Fruit fly (Drosophila melanogaster) whole organism, embryonic: Measurements from ENCODE around the gene nAChRalpha6.

ENCODE experiments used
- Adf1 ChIP-seq: fragments of 200-800 bp; sonication (Bioruptor generic); IDR thresholded peaks from 2 replicates; pipeline ENCODE4 v1.3.6; 2022; ENCODE audit warnings: missing biosample characterization, missing genetic modification characterization
- Bgb ChIP-seq: fragments of 200-800 bp; sonication (Bioruptor generic); IDR thresholded peaks from 2 replicates; pipeline ENCODE4 v1.3.6; 2022; ENCODE audit warnings: missing biosample characterization, missing genetic modification characterization; ENCODE audit not compliant: partially characterized antibody
- CG11247 ChIP-seq: fragments of 200-800 bp; sonication (Bioruptor generic); IDR thresholded peaks from 2 replicates; pipeline ENCODE4 v1.3.6; 2022; ENCODE audit warnings: missing biosample characterization, missing genetic modification characterization
- CG11456 ChIP-seq: fragments of 200-800 bp; sonication (Bioruptor generic); IDR thresholded peaks from 3 replicates; pipeline ENCODE4 v1.3.6; 2022; ENCODE audit warnings: missing biosample characterization, missing genetic modification characterization
- CG11560 ChIP-seq: fragments of 200-800 bp; sonication (Bioruptor generic); IDR thresholded peaks from 3 replicates; pipeline ENCODE4 v1.3.6; 2022; ENCODE audit warnings: missing biosample characterization, missing genetic modification characterization
- CG12299 ChIP-seq: fragments of 200-800 bp; sonication (Bioruptor generic); optimal IDR thresholded peaks from 2 replicates; lab custom pipeline; 2018; ENCODE audit warnings: missing biosample characterization, mild to moderate bottlenecking, missing genetic modification characterization
- CG14441 ChIP-seq: fragments of 200-800 bp; sonication (Bioruptor generic); IDR thresholded peaks from 2 replicates; pipeline ENCODE4 v1.3.6; 2022; ENCODE audit warnings: missing biosample characterization, missing genetic modification characterization
- CG16863 ChIP-seq: fragments of 200-800 bp; sonication (Bioruptor generic); optimal IDR thresholded peaks from 3 replicates; lab custom pipeline; 2016; ENCODE audit warnings: missing biosample characterization, missing genetic modification characterization
- CG1792 ChIP-seq: fragments of 200-800 bp; sonication (Bioruptor generic); optimal IDR thresholded peaks from 2 replicates; lab custom pipeline; 2016; ENCODE audit warnings: missing biosample characterization, missing genetic modification characterization
- CG18619 ChIP-seq: fragments of 200-800 bp; sonication (Bioruptor generic); optimal IDR thresholded peaks from 3 replicates; lab custom pipeline; 2017; ENCODE audit warnings: missing biosample characterization, mild to moderate bottlenecking, missing genetic modification characterization
- CG31224 ChIP-seq: fragments of 200-800 bp; sonication (Bioruptor generic); IDR thresholded peaks from 2 replicates; pipeline ENCODE4 v1.3.6; 2022; ENCODE audit warnings: missing biosample characterization, missing genetic modification characterization
- CG4328 ChIP-seq: fragments of 200-800 bp; sonication (Bioruptor generic); optimal IDR thresholded peaks from 3 replicates; lab custom pipeline; 2017; ENCODE audit warnings: missing biosample characterization, missing genetic modification reagents, missing genetic modification characterization
- CG6791 ChIP-seq: fragments of 200-800 bp; sonication (Bioruptor generic); IDR thresholded peaks from 3 replicates; pipeline ENCODE4 v1.3.6; 2022; ENCODE audit warnings: missing biosample characterization, missing genetic modification characterization; ENCODE audit not compliant: partially characterized antibody
- CG7928 ChIP-seq: fragments of 200-800 bp; sonication (Bioruptor generic); optimal IDR thresholded peaks from 2 replicates; lab custom pipeline; 2017; ENCODE audit warnings: missing biosample characterization, mild to moderate bottlenecking, missing genetic modification characterization
- Deaf1 ChIP-seq: fragments of 200-800 bp; optimal IDR thresholded peaks from 3 replicates; lab custom pipeline; 2019; ENCODE audit warnings: missing biosample characterization, mild to moderate bottlenecking, missing genetic modification characterization, moderate library complexity
- Dref ChIP-seq: fragments of 200-800 bp; sonication (Bioruptor generic); IDR thresholded peaks from 2 replicates; pipeline ENCODE4 v1.3.6; 2022; ENCODE audit warnings: missing biosample characterization, missing genetic modification characterization
- ERR ChIP-seq: fragments of 200-800 bp; sonication (Bioruptor generic); optimal IDR thresholded peaks from 2 replicates; lab custom pipeline; 2016; ENCODE audit warnings: missing biosample characterization, missing genetic modification characterization
- Ets65A ChIP-seq: fragments of 200-800 bp; sonication (Bioruptor generic); peaks from one replicate; lab custom pipeline; 2016; ENCODE audit warnings: missing biosample characterization, missing genetic modification characterization
- Hey ChIP-seq: fragments of 200-800 bp; sonication (Bioruptor generic); optimal IDR thresholded peaks from 3 replicates; lab custom pipeline; 2018; ENCODE audit warnings: missing biosample characterization, mild to moderate bottlenecking, missing genetic modification characterization
- Opbp ChIP-seq: fragments of 200-800 bp; sonication (Bioruptor generic); IDR thresholded peaks from 3 replicates; pipeline ENCODE4 v1.3.6; 2022; ENCODE audit warnings: missing biosample characterization, missing genetic modification characterization; ENCODE audit not compliant: partially characterized antibody
- Pdp1 ChIP-seq, 2 experiments: fragments of 200-800 bp; sonication (Bioruptor generic); optimal IDR thresholded peaks; 3 replicates each; lab custom pipeline; 2016; ENCODE audit warnings: missing biosample characterization in 2 of 2, missing genetic modification characterization in 2 of 2, mild to moderate bottlenecking in 1 of 2, moderate library complexity in 1 of 2
- Rfx ChIP-seq: fragments of 200-800 bp; sonication (Bioruptor generic); IDR thresholded peaks from 2 replicates; pipeline ENCODE4 v1.3.6; 2022; ENCODE audit warnings: missing biosample characterization, missing genetic modification characterization
- abd-A ChIP-seq: fragments of 200-800 bp; sonication (Bioruptor generic); optimal IDR thresholded peaks from 3 replicates; lab custom pipeline; 2019; ENCODE audit warnings: missing biosample characterization, mild to moderate bottlenecking, missing genetic modification characterization, moderate library complexity
- ac ChIP-seq: fragments of 200-800 bp; sonication (Bioruptor generic); optimal IDR thresholded peaks from 3 replicates; lab custom pipeline; 2017; ENCODE audit warnings: missing biosample characterization, mild to moderate bottlenecking, missing genetic modification characterization
- chinmo ChIP-seq: fragments of 200-800 bp; sonication (Bioruptor generic); IDR thresholded peaks from 4 replicates; pipeline ENCODE4 v1.3.6; 2022; ENCODE audit warnings: missing biosample characterization, missing genetic modification characterization; ENCODE audit not compliant: partially characterized antibody
- jing ChIP-seq: fragments of 200-800 bp; sonication (Bioruptor generic); optimal IDR thresholded peaks from 2 replicates; lab custom pipeline; 2018; ENCODE audit warnings: missing biosample characterization, mild to moderate bottlenecking, missing genetic modification characterization
- lbe ChIP-seq: fragments of 200-800 bp; sonication (Bioruptor generic); optimal IDR thresholded peaks from 2 replicates; lab custom pipeline; 2016; ENCODE audit warnings: missing biosample characterization, mild to moderate bottlenecking, missing genetic modification characterization
- lmd ChIP-seq: fragments of 200-800 bp; sonication (Bioruptor generic); IDR thresholded peaks from 2 replicates; pipeline ENCODE4 v1.3.6; 2022; ENCODE audit warnings: missing biosample characterization, missing genetic modification characterization
- nau ChIP-seq: fragments of 200-800 bp; sonication (Bioruptor generic); optimal IDR thresholded peaks from 3 replicates; lab custom pipeline; 2017; ENCODE audit warnings: missing biosample characterization, mild to moderate bottlenecking, missing genetic modification characterization, missing genetic modification reagents
- nmo ChIP-seq: fragments of 200-800 bp; sonication (Bioruptor generic); optimal IDR thresholded peaks from 2 replicates; lab custom pipeline; 2018; ENCODE audit warnings: missing biosample characterization, mild to moderate bottlenecking, missing genetic modification characterization, moderate library complexity
- pan ChIP-seq, 4 experiments: fragments of >200 bp in 3 of 4; fragments of 200-800 bp in 1 of 4; sonication (Bioruptor generic) in 1 of 4; optimal IDR thresholded peaks in 3 of 4; IDR thresholded peaks in 1 of 4; 2 replicates each; pipeline versions ENCODE4 v1.3.6 to Lab custom; 2017 to 2022; ENCODE audit warnings: missing biosample characterization in 2 of 4, missing genetic modification characterization in 2 of 4, mixed read lengths in 1 of 4
- sc ChIP-seq, 3 experiments: fragments of >200 bp in 2 of 3; fragments of 200-800 bp in 1 of 3; sonication (Bioruptor generic) in 1 of 3; optimal IDR thresholded peaks; 2 replicates in 2 of 3; 3 replicates in 1 of 3; lab custom pipeline; 2017; ENCODE audit warnings: mild to moderate bottlenecking in 1 of 3, missing biosample characterization in 1 of 3, missing genetic modification characterization in 1 of 3, missing genetic modification reagents in 1 of 3
- shn ChIP-seq: fragments of 200-800 bp; sonication (Bioruptor generic); optimal IDR thresholded peaks from 3 replicates; lab custom pipeline; 2016; ENCODE audit warnings: missing biosample characterization, missing genetic modification characterization
- stwl ChIP-seq: fragments of 200-800 bp; sonication (Bioruptor generic); optimal IDR thresholded peaks from 3 replicates; lab custom pipeline; 2018; ENCODE audit warnings: missing biosample characterization, mild to moderate bottlenecking, missing genetic modification characterization, moderate library complexity
- toy ChIP-seq: fragments of 200-800 bp; sonication (Bioruptor generic); IDR thresholded peaks from 2 replicates; pipeline ENCODE4 v1.3.6; 2022; ENCODE audit warnings: missing biosample characterization, missing genetic modification characterization
- z ChIP-seq: fragments of 200-800 bp; sonication (Bioruptor generic); IDR thresholded peaks from 3 replicates; pipeline ENCODE4 v1.3.6; 2022; ENCODE audit warnings: missing biosample characterization, missing genetic modification characterization

nAChRalpha6 gene

DNA sequence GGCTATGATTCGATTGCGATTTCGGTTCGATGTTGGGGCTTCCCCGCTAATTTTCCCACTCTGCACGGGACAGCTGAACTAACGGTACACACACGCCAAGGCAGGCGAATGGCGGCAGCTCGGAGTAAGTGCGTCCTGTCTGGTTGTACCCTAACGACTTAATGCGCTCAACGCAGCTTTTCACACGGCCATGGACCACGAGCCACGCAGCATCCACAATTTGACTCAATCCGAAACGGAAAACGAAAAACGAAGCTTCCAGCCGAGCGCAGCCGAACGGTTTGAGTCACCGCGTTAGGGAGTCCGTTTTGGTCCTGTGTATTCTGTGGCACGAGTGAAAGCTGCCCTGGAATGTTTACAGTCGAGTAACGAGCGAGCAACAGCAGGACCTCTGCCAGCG, at the start of gene nAChRalpha6:
TSS of gene nAChRalpha6 (minus strand) at position 165 of the 400 bp plus-strand sequence.
- TF ChIP-seq jing (GFP tag; lab: Kevin White, UChicago) (no peak), chinmo (GFP tag; lab: Robert Waterston, UW) (0 out of 4 replicates have a peak, but pooled peaks have one; percentile 54), Opbp (no peak), nau (GFP tag; lab: Kevin White, UChicago) (no peak), CG14441 (GFP tag; lab: Robert Waterston, UW) (no peak), Pdp1 (GFP tag; optimal IDR thresholded peaks at IDR 0.05; lab: Kevin White, UChicago) (no peak), CG31224 (GFP tag; lab: Robert Waterston, UW) (no peak), Bgb (GFP tag; lab: Robert Waterston, UW) (peak; percentile 57; the same call in 1 of the 2 replicates), pan (optimal IDR thresholded peaks at IDR 0.05; lab: Kevin White, UChicago) (no peak), pan (GFP tag; optimal IDR thresholded peaks at IDR 0.05 in 1 of 2, IDR thresholded peaks at IDR 0.05 in 1 of 2) (peak in 1 of 2 experiments; percentile 5), Deaf1 (peak; percentile 93), Ets65A (GFP tag; lab: Kevin White, UChicago) (peak; percentile 10), stwl (tag; lab: Kevin White, UChicago) (no peak), CG7928 (no peak), z (GFP tag; lab: Robert Waterston, UW) (peak; percentile 92), CG4328 (GFP tag; lab: Kevin White, UChicago) (no peak), ac (no peak), Hey (no peak), lbe (GFP tag; lab: Kevin White, UChicago) (no peak), lmd (GFP tag; lab: Robert Waterston, UW) (no peak), CG16863 (GFP tag; lab: Kevin White, UChicago) (no peak), ERR (no peak), abd-A (tag; lab: Kevin White, UChicago) (peak; percentile 34), Dref (no peak), sc (optimal IDR thresholded peaks at IDR 0.05; lab: Kevin White, UChicago) (no peak), sc (GFP tag; optimal IDR thresholded peaks at IDR 0.05; lab: Kevin White, UChicago) (no peak), shn (GFP tag; lab: Kevin White, UChicago) (no peak), CG12299 (tag; lab: Kevin White, UChicago) (no peak), nmo (GFP tag; lab: Kevin White, UChicago) (no peak), CG1792 (no peak), Adf1 (GFP tag; lab: Robert Waterston, UW) (peak; percentile 71; the same call in 1 of the 2 replicates)

DNA sequence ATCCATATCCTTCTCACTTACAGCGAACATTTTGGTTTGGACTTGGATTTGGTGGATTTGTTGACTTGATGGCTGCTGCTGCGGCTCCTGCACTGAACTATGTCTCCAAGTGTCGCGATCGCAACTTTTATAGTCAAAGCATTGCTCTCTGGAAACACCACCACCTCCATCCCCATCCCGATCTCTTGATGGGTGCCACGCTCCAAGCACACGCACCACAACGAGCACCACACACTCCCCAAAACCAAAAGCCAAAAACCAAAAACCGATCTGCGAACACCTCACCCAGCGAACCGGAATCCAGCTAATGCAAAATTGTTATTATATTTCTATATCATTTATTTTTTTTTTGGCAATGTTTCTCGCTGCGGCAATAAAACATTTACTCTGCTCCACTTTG, 47.0 kb upstream of the nAChRalpha6 start, which contains the start of gene Cpr30F:
TSS of gene Cpr30F (minus strand) at position 101 of the 400 bp plus-strand sequence.
- no peak for TF ChIP-seq Dref

DNA sequence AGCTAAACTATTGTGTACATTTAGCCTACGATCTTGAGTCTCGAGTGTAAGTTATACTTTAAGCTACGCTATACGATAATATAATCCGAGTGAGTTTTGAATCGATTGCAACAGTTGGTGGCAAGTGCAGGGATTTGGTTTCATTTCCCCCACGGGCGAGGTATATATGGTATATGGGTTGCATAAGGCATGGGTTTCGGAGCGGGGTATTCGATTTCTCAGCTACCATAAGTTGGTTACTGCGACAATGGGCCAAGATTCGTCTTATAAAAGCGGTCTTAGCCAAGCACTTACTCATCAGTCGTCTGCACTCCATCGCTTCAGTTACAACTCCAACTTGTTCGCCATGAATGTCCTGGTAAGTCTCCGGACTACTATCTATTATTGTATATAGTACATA, 44.2 kb upstream of the nAChRalpha6 start, which contains the start of gene CG42367:
TSS of gene CG42367 (plus strand) at position 301 of the 400 bp plus-strand sequence.
- TF ChIP-seq toy (GFP tag; lab: Robert Waterston, UW) (no peak), CG18619 (no peak)

DNA sequence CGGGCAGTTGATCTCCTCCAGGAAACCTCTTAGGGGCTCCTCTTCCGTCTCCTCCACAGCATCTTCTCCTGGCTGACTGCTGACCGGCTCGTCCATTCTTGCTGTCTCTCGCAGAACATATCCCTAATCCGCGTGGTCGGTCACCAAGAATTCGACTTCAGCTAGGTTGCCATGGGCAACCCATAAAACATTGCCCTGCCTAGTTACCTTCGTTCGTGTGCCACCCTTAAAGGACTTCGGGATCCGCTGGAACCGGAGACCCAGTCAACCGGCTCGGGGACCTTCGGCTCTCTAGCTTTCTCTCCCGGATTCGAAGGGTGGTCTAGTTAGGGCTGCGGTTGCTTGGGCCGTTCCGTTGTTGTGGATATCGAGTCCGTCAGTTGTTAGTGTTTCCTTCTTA, 38.7 kb upstream of the nAChRalpha6 start, which contains the start of the genes TbCMF46 and CG42366:
TSS of gene TbCMF46 (minus strand) at position 101 of the 400 bp plus-strand sequence.
TSS of gene CG42366 (plus strand) at position 397 of the 400 bp plus-strand sequence.
- TF ChIP-seq CG11247 (GFP tag; lab: Robert Waterston, UW) (0 out of 2 replicates have a peak, but pooled peaks have one; percentile 33), CG11456 (GFP tag; lab: Robert Waterston, UW) (0 out of 3 replicates have a peak, but pooled peaks have one; percentile 33), CG6791 (GFP tag; lab: Robert Waterston, UW) (no peak), Rfx (GFP tag; lab: Robert Waterston, UW) (peak; percentile 32; the same call in 1 of the 2 replicates), CG11560 (tag; lab: Robert Waterston, UW) (0 out of 3 replicates have a peak, but pooled peaks have one; percentile 28)
- TF ChIP-seq, all 482 proteins: peak for 4
